Worm (Caenorhabditis elegans) whole organism, young adult: Measurements from ENCODE around the gene lpin-1.

Experiments used
- B0019.2 ChIP-seq: fragments of 200-800 bp; sonication (Bioruptor generic); conservative IDR thresholded peaks from 2 replicates; pipeline ENCODE4 v1.3.6; 2022; ENCODE audit warnings: missing genetic modification reagents, missing genetic modification characterization, missing compliant biosample characterization
- B0035.1 ChIP-seq: sonication (generic microtip); optimal IDR thresholded peaks from 2 replicates; lab custom pipeline; 2016; ENCODE audit warnings: missing genetic modification characterization, mild to moderate bottlenecking, missing compliant biosample characterization, missing genotype, missing genetic modification reagents
- B0261.1 ChIP-seq: sonication (generic microtip); optimal IDR thresholded peaks from 2 replicates; lab custom pipeline; 2016; ENCODE audit warnings: mild to moderate bottlenecking, missing genetic modification characterization, moderate library complexity, missing compliant biosample characterization
- C17E4.6 ChIP-seq: fragments of 200-800 bp; sonication (Bioruptor generic); IDR thresholded peaks from 2 replicates; pipeline ENCODE4 v1.3.6; 2022; ENCODE audit warnings: missing genetic modification reagents, missing genetic modification characterization, missing compliant biosample characterization
- D2030.7 ChIP-seq: fragments of 200-800 bp; sonication (Bioruptor generic); IDR thresholded peaks from 2 replicates; pipeline ENCODE4 v1.3.6; 2022; ENCODE audit warnings: missing genetic modification reagents, missing genetic modification characterization, missing compliant biosample characterization
- F22D6.2 ChIP-seq: sonication (generic microtip); optimal IDR thresholded peaks from 2 replicates; lab custom pipeline; 2016; ENCODE audit warnings: mild to moderate bottlenecking, missing genetic modification characterization, missing compliant biosample characterization
- F23B12.7 ChIP-seq: sonication (generic microtip); optimal IDR thresholded peaks from 2 replicates; lab custom pipeline; 2017; ENCODE audit warnings: missing genetic modification characterization, mild to moderate bottlenecking, missing compliant biosample characterization, antibody characterized with exemption, moderate library complexity; ENCODE audit not compliant: insufficient read depth
- F37B4.10 ChIP-seq: fragments of 200-800 bp; sonication (Bioruptor generic); IDR thresholded peaks from 2 replicates; pipeline ENCODE4 v1.3.6; 2022; ENCODE audit warnings: missing genetic modification characterization, missing compliant biosample characterization
- F55B11.4 ChIP-seq: sonication (generic microtip); optimal IDR thresholded peaks from 2 replicates; lab custom pipeline; 2016; ENCODE audit warnings: missing compliant biosample characterization, missing genetic modification characterization, borderline replicate concordance; ENCODE audit not compliant: insufficient read depth
- F57A8.1 ChIP-seq: fragments of 200-800 bp; sonication (Bioruptor generic); optimal IDR thresholded peaks from 2 replicates; lab custom pipeline; 2018; ENCODE audit warnings: mild to moderate bottlenecking, missing genetic modification characterization, moderate library complexity, missing compliant biosample characterization
- K11D2.4 ChIP-seq: fragments of 200-800 bp; sonication (Bioruptor generic); IDR thresholded peaks from 2 replicates; pipeline ENCODE4 v1.3.6; 2022; ENCODE audit warnings: missing genetic modification reagents, missing genetic modification characterization, missing compliant biosample characterization
- T07F8.4 ChIP-seq: sonication (generic microtip); optimal IDR thresholded peaks from 2 replicates; lab custom pipeline; 2016; ENCODE audit warnings: mild to moderate bottlenecking, missing genetic modification characterization, moderate library complexity, missing compliant biosample characterization
- Y53G8AR.9 ChIP-seq: fragments of 200-800 bp; sonication (Bioruptor generic); conservative IDR thresholded peaks from 2 replicates; pipeline ENCODE4 v1.3.6; 2022; ENCODE audit warnings: missing genetic modification reagents, missing genetic modification characterization, missing compliant biosample characterization
- Y56A3A.18 ChIP-seq: fragments of 200-800 bp; sonication (Bioruptor generic); IDR thresholded peaks from 2 replicates; pipeline ENCODE4 v1.3.6; 2022; ENCODE audit warnings: missing genetic modification reagents, missing genetic modification characterization, missing compliant biosample characterization
- ZK185.1 ChIP-seq: sonication (generic microtip); optimal IDR thresholded peaks from 2 replicates; lab custom pipeline; 2016; ENCODE audit warnings: mild to moderate bottlenecking, missing genetic modification characterization, missing compliant biosample characterization; ENCODE audit not compliant: poor library complexity, severe bottlenecking
- ama-1 ChIP-seq, 3 experiments: fragments of 150-350 bp in 1 of 3; sonication (generic microtip) in 2 of 3; optimal IDR thresholded peaks; 2 replicates each; lab custom pipeline; 2014 to 2018; ENCODE audit warnings: missing biosample characterization in 2 of 3, missing genetic modification characterization in 2 of 3, missing genetic modification reagents in 2 of 3
- aptf-3 ChIP-seq: fragments of 200-800 bp; sonication (Bioruptor generic); IDR thresholded peaks from 2 replicates; pipeline ENCODE4 v1.3.6; 2022; ENCODE audit warnings: missing genetic modification characterization, missing compliant biosample characterization
- attf-6 ChIP-seq: fragments of 200-800 bp; sonication (Bioruptor generic); IDR thresholded peaks from 2 replicates; pipeline ENCODE4 v1.3.6; 2022; ENCODE audit warnings: missing genetic modification reagents, missing genetic modification characterization, missing compliant biosample characterization
- bed-2 ChIP-seq: fragments of 200-800 bp; sonication (Bioruptor generic); IDR thresholded peaks from 2 replicates; pipeline ENCODE4 v1.3.6; 2022; ENCODE audit warnings: missing genetic modification reagents, missing genetic modification characterization, missing compliant biosample characterization
- ccch-3 ChIP-seq: fragments of 200-800 bp; sonication (Bioruptor generic); optimal IDR thresholded peaks from 2 replicates; lab custom pipeline; 2018; ENCODE audit warnings: mild to moderate bottlenecking, missing genetic modification characterization, missing compliant biosample characterization
- cebp-2 ChIP-seq: fragments of 200-800 bp; sonication (Bioruptor generic); IDR thresholded peaks from 2 replicates; pipeline ENCODE4 v1.3.6; 2022; ENCODE audit warnings: missing genetic modification characterization, missing compliant biosample characterization
- ceh-100 ChIP-seq: fragments of 200-800 bp; sonication (Bioruptor generic); IDR thresholded peaks from 2 replicates; pipeline ENCODE4 v1.3.6; 2022; ENCODE audit warnings: missing genetic modification reagents, missing genetic modification characterization, missing compliant biosample characterization
- ceh-27 ChIP-seq: fragments of 200-800 bp; sonication (Bioruptor generic); optimal IDR thresholded peaks from 2 replicates; lab custom pipeline; 2018; ENCODE audit warnings: mild to moderate bottlenecking, missing genetic modification characterization, moderate library complexity, missing compliant biosample characterization
- ceh-58 ChIP-seq: fragments of 200-800 bp; sonication (Bioruptor generic); IDR thresholded peaks from 2 replicates; pipeline ENCODE4 v1.3.6; 2022; ENCODE audit warnings: missing genetic modification characterization, missing compliant biosample characterization
- ceh-79 ChIP-seq: sonication (generic microtip); optimal IDR thresholded peaks from 2 replicates; lab custom pipeline; 2017; ENCODE audit warnings: mild to moderate bottlenecking, missing genetic modification characterization, missing compliant biosample characterization
- die-1 ChIP-seq: sonication (generic microtip); optimal IDR thresholded peaks from 2 replicates; lab custom pipeline; 2016; ENCODE audit warnings: missing genotype, mild to moderate bottlenecking, missing genetic modification characterization, missing compliant biosample characterization
- dpff-1 ChIP-seq: sonication (generic microtip); optimal IDR thresholded peaks from 2 replicates; lab custom pipeline; 2017; ENCODE audit warnings: mild to moderate bottlenecking, missing genetic modification characterization, missing compliant biosample characterization
- egl-18 ChIP-seq: fragments of 200-800 bp; sonication (Bioruptor generic); IDR thresholded peaks from 2 replicates; pipeline ENCODE4 v1.3.6; 2022; ENCODE audit warnings: missing genetic modification reagents, missing genetic modification characterization, missing compliant biosample characterization
- ekl-4 ChIP-seq: fragments of 200-800 bp; sonication (Bioruptor generic); IDR thresholded peaks from 2 replicates; pipeline ENCODE4 v1.3.6; 2022; ENCODE audit warnings: missing genetic modification reagents, missing genetic modification characterization, missing compliant biosample characterization
- fkh-3 ChIP-seq: sonication (generic microtip); optimal IDR thresholded peaks from 2 replicates; lab custom pipeline; 2016; ENCODE audit warnings: mild to moderate bottlenecking, missing genetic modification characterization, missing compliant biosample characterization
- hmg-1.2 ChIP-seq: fragments of 200-800 bp; sonication (Bioruptor generic); IDR thresholded peaks from 2 replicates; pipeline ENCODE4 v1.3.6; 2022; ENCODE audit warnings: missing genetic modification reagents, missing genetic modification characterization, missing compliant biosample characterization
- lin-26 ChIP-seq: fragments of 200-800 bp; sonication (Bioruptor generic); IDR thresholded peaks from 2 replicates; pipeline ENCODE4 v1.3.6; 2022; ENCODE audit warnings: missing genetic modification reagents, missing genetic modification characterization, missing compliant biosample characterization
- lin-40 ChIP-seq: sonication (generic microtip); optimal IDR thresholded peaks from 2 replicates; lab custom pipeline; 2016; ENCODE audit warnings: missing genetic modification characterization, mild to moderate bottlenecking, missing compliant biosample characterization, missing genotype, missing genetic modification reagents
- lin-54 ChIP-seq: fragments of 200-800 bp; sonication (Bioruptor generic); optimal IDR thresholded peaks from 2 replicates; lab custom pipeline; 2018; ENCODE audit warnings: mild to moderate bottlenecking, missing genetic modification characterization, missing compliant biosample characterization
- mcd-1 ChIP-seq: fragments of 200-800 bp; sonication (Bioruptor generic); IDR thresholded peaks from 2 replicates; pipeline ENCODE4 v1.3.6; 2022; ENCODE audit warnings: missing genetic modification reagents, missing genetic modification characterization, missing compliant biosample characterization
- mel-28 ChIP-seq: sonication (generic microtip); optimal IDR thresholded peaks from 2 replicates; lab custom pipeline; 2016; ENCODE audit warnings: borderline replicate concordance, mild to moderate bottlenecking, missing genetic modification characterization, missing compliant biosample characterization
- mes-4 ChIP-seq: sonication (generic microtip); optimal IDR thresholded peaks from 2 replicates; lab custom pipeline; 2016; ENCODE audit warnings: missing genotype, missing genetic modification characterization, missing compliant biosample characterization
- mxl-1 ChIP-seq: sonication (generic microtip); optimal IDR thresholded peaks from 2 replicates; lab custom pipeline; 2016; ENCODE audit warnings: missing genetic modification characterization, missing compliant biosample characterization
- pbrm-1 ChIP-seq: fragments of 200-800 bp; sonication (Bioruptor generic); IDR thresholded peaks from 2 replicates; pipeline ENCODE4 v1.3.6; 2022; ENCODE audit warnings: missing genetic modification reagents, missing genetic modification characterization, missing compliant biosample characterization
- rcor-1 ChIP-seq: fragments of 200-800 bp; sonication (Bioruptor generic); IDR thresholded peaks from 2 replicates; pipeline ENCODE4 v1.3.6; 2022; ENCODE audit warnings: missing genetic modification reagents, missing genetic modification characterization, missing compliant biosample characterization
- rpc-1 ChIP-seq, 2 experiments: fragments of 150-350 bp in 1 of 2; sonication (generic microtip) in 1 of 2; optimal IDR thresholded peaks; 2 replicates each; lab custom pipeline; 2014 to 2018; ENCODE audit warnings: missing biosample characterization in 1 of 2, missing genetic modification characterization in 1 of 2, missing genetic modification reagents in 1 of 2, missing genotype in 1 of 2
- snpc-1.1 ChIP-seq: sonication (generic microtip); optimal IDR thresholded peaks from 2 replicates; lab custom pipeline; 2017; ENCODE audit warnings: missing genetic modification characterization, mild to moderate bottlenecking, missing compliant biosample characterization, antibody characterized with exemption, moderate library complexity, missing genotype, missing genetic modification reagents; ENCODE audit not compliant: insufficient read depth
- snpc-3.4 ChIP-seq: sonication (generic microtip); optimal IDR thresholded peaks from 2 replicates; lab custom pipeline; 2017; ENCODE audit warnings: missing genetic modification characterization, mild to moderate bottlenecking, missing compliant biosample characterization, antibody characterized with exemption, moderate library complexity, missing genotype, missing genetic modification reagents
- snpc-4 ChIP-seq, 5 experiments: fragments of 150-350 bp in 1 of 5; sonication (generic microtip) in 4 of 5; optimal IDR thresholded peaks; 2 replicates each; lab custom pipeline; 2014 to 2018; ENCODE audit warnings: missing genetic modification characterization in 5 of 5, missing biosample characterization in 3 of 5, antibody characterized with exemption in 2 of 5, mild to moderate bottlenecking in 2 of 5, missing compliant biosample characterization in 2 of 5, missing genotype in 2 of 5, moderate library complexity in 2 of 5, missing genetic modification reagents in 1 of 5
- xnd-1 ChIP-seq: sonication (generic microtip); optimal IDR thresholded peaks from 2 replicates; lab custom pipeline; 2016; ENCODE audit warnings: missing genotype, missing genetic modification reagents, missing genetic modification characterization, missing compliant biosample characterization
- ztf-28 ChIP-seq: fragments of 200-800 bp; sonication (Bioruptor generic); IDR thresholded peaks from 2 replicates; pipeline ENCODE4 v1.3.6; 2022; ENCODE audit warnings: missing genetic modification reagents, missing genetic modification characterization, missing compliant biosample characterization

lpin-1 gene

DNA sequence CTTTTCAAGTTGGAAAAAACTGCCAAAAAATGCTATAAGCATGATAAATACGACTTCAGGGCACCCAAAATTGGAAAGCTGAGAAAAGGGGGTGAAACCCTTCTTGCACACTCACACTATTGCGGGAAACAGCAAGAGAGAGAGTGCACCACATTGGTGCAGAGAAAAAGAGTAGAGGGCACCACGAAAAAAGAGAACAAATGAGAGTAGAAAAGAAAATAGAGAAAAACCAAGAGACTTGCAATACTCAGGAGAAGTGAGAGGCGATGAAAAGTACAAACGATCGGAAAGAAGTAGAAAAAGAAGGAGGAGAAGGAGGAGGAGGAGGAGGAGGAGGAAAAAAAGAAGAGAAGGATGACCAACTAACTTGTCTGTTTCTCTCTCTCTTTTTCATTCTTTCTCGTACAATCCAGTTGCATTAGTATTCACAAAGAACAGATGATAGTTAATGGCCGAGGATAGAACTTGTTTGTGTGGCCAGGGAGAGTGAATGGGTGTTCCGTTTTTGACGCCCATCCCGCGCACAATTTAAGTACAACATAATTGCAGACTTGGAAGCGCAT is 1.4 kb upstream of the lpin-1 start (continued):
- TF ChIP-seq ama-1 (optimal IDR thresholded peaks at IDR 0.05; lab: Kevin White, UChicago), result no peak
- no peak for TF ChIP-seq ama-1 (GFP tag; optimal IDR thresholded peaks at IDR 0.05; lab: Kevin White, UChicago)
- TF ChIP-seq snpc-4 (GFP tag; optimal IDR thresholded peaks at IDR 0.05; lab: Kevin White, UChicago), result no peak
- TF ChIP-seq snpc-4 (tag; optimal IDR thresholded peaks at IDR 0.05; lab: Kevin White, UChicago), result peak in 1 of 4 experiments; percentile 9
- peak; percentile 29 for TF ChIP-seq lin-40 (tag; lab: Kevin White, UChicago)
- no peak for TF ChIP-seq rpc-1 (optimal IDR thresholded peaks at IDR 0.05; lab: Kevin White, UChicago)
- TF ChIP-seq rpc-1 (tag; optimal IDR thresholded peaks at IDR 0.05; lab: Kevin White, UChicago), result no peak
- TF ChIP-seq dpff-1 (tag; lab: Kevin White, UChicago), result no peak
- TF ChIP-seq bed-2 (GFP tag; lab: Robert Waterston, UW), result no peak
- TF ChIP-seq D2030.7 (GFP tag; lab: Robert Waterston, UW), result no peak
- no peak for TF ChIP-seq snpc-1.1 (tag; lab: Kevin White, UChicago)
- TF ChIP-seq F55B11.4 (tag; lab: Kevin White, UChicago), result no peak
- no peak for TF ChIP-seq xnd-1
- TF ChIP-seq ccch-3, result no peak
- 0 out of 2 replicates have a peak, but pooled peaks have one; percentile 77 for TF ChIP-seq ceh-58
- TF ChIP-seq B0035.1 (tag; lab: Kevin White, UChicago), result no peak
- peak; percentile 33 for TF ChIP-seq ceh-27 (GFP tag; lab: Kevin White, UChicago)
- TF ChIP-seq mcd-1 (GFP tag; lab: Robert Waterston, UW), result peak; percentile 60
- TF ChIP-seq Y56A3A.18 (GFP tag; lab: Robert Waterston, UW), result no peak; the same call in none of the 2 replicates
- TF ChIP-seq mel-28 (tag; lab: Kevin White, UChicago), result no peak
- TF ChIP-seq lin-26 (GFP tag; lab: Robert Waterston, UW), result no peak
- no peak for TF ChIP-seq fkh-3 (tag; lab: Kevin White, UChicago)
- TF ChIP-seq ztf-28, result no peak
- no peak for TF ChIP-seq ceh-79 (tag; lab: Kevin White, UChicago)
- no peak for TF ChIP-seq T07F8.4 (tag; lab: Kevin White, UChicago)
- peak; percentile 39 for TF ChIP-seq hmg-1.2 (GFP tag; lab: Robert Waterston, UW)
- no peak for TF ChIP-seq F37B4.10 (GFP tag; lab: Robert Waterston, UW)
- 0 out of 2 replicates have a peak, but pooled peaks have one; percentile 13 for TF ChIP-seq rcor-1 (GFP tag; lab: Robert Waterston, UW)
- TF ChIP-seq F57A8.1 (GFP tag; lab: Kevin White, UChicago), result no peak
- no peak for TF ChIP-seq pbrm-1 (GFP tag; lab: Robert Waterston, UW)
- no peak for TF ChIP-seq snpc-3.4 (tag; lab: Kevin White, UChicago)
- TF ChIP-seq die-1, result no peak
- no peak for TF ChIP-seq Y53G8AR.9
- no peak for TF ChIP-seq ZK185.1 (tag; lab: Kevin White, UChicago)
- TF ChIP-seq B0261.1 (tag; lab: Kevin White, UChicago), result no peak
- TF ChIP-seq ceh-100 (GFP tag; lab: Robert Waterston, UW), result no peak
- no peak for TF ChIP-seq egl-18 (GFP tag; lab: Robert Waterston, UW)
- TF ChIP-seq aptf-3 (GFP tag; lab: Robert Waterston, UW), result no peak
- TF ChIP-seq C17E4.6 (GFP tag; lab: Robert Waterston, UW), result no peak
- TF ChIP-seq B0019.2, result no peak
- TF ChIP-seq ekl-4 (GFP tag; lab: Robert Waterston, UW), result no peak
- 0 out of 2 replicates have a peak, but pooled peaks have one; percentile 37 for TF ChIP-seq K11D2.4
- TF ChIP-seq mes-4 (tag; lab: Kevin White, UChicago), result no peak
- no peak for TF ChIP-seq F23B12.7
- peak; percentile 32 for TF ChIP-seq lin-54 (GFP tag; lab: Kevin White, UChicago)
- TF ChIP-seq F22D6.2 (tag; lab: Kevin White, UChicago), result no peak
- no peak for TF ChIP-seq mxl-1 (tag; lab: Kevin White, UChicago)
- TF ChIP-seq attf-6 (GFP tag; lab: Robert Waterston, UW), result no peak
- TF ChIP-seq cebp-2 (GFP tag; lab: Robert Waterston, UW), result 0 out of 2 replicates have a peak, but pooled peaks have one; percentile 7
